Fruit fly (Drosophila melanogaster) whole organism, embryonic: ENCODE measurements around the gene Nca.
A peak's percentile ranks its signal among the peaks of the same experiment; 100 is the strongest.

Experiments used
- Atf6 ChIP-seq: fragments of 200-800 bp; sonication (Bioruptor generic); IDR thresholded peaks from 2 replicates; pipeline ENCODE4 v1.3.6; 2022; ENCODE audit warnings: missing biosample characterization, missing genetic modification characterization
- CG10366 ChIP-seq: fragments of 200-800 bp; sonication (Bioruptor generic); IDR thresholded peaks from 2 replicates; pipeline ENCODE4 v1.3.6; 2022; ENCODE audit warnings: missing biosample characterization, missing genetic modification characterization
- CG11093 ChIP-seq: fragments of 200-800 bp; sonication (Bioruptor generic); IDR thresholded peaks from 3 replicates; pipeline ENCODE4 v1.3.6; 2022; ENCODE audit warnings: missing biosample characterization, missing genetic modification characterization
- CG11560 ChIP-seq: fragments of 200-800 bp; sonication (Bioruptor generic); IDR thresholded peaks from 3 replicates; pipeline ENCODE4 v1.3.6; 2022; ENCODE audit warnings: missing biosample characterization, missing genetic modification characterization
- CG12942 ChIP-seq: fragments of 200-800 bp; sonication (Bioruptor generic); optimal IDR thresholded peaks from 3 replicates; lab custom pipeline; 2016; ENCODE audit warnings: missing biosample characterization, missing genetic modification characterization
- CG13287 ChIP-seq: fragments of 200-800 bp; sonication (Bioruptor generic); IDR thresholded peaks from 2 replicates; pipeline ENCODE4 v1.3.6; 2022; ENCODE audit warnings: missing biosample characterization, missing genetic modification characterization; ENCODE audit not compliant: partially characterized antibody
- CG13424 ChIP-seq: fragments of 200-800 bp; sonication (Bioruptor generic); optimal IDR thresholded peaks from 2 replicates; lab custom pipeline; 2019; ENCODE audit warnings: missing biosample characterization, mild to moderate bottlenecking, missing genetic modification characterization, moderate library complexity
- CG13894 ChIP-seq: fragments of 200-800 bp; sonication (Bioruptor generic); optimal IDR thresholded peaks from 3 replicates; lab custom pipeline; 2018; ENCODE audit warnings: missing biosample characterization, mild to moderate bottlenecking, missing genetic modification characterization, moderate library complexity
- CG17568 ChIP-seq: fragments of 200-800 bp; sonication (Bioruptor generic); optimal IDR thresholded peaks from 2 replicates; lab custom pipeline; 2018; ENCODE audit warnings: missing biosample characterization, mild to moderate bottlenecking, missing genetic modification characterization, moderate library complexity
- CG18262 ChIP-seq: fragments of 200-800 bp; optimal IDR thresholded peaks from 3 replicates; lab custom pipeline; 2019; ENCODE audit warnings: missing biosample characterization, mild to moderate bottlenecking, missing genetic modification characterization, moderate library complexity
- CG30020 ChIP-seq: fragments of 200-800 bp; optimal IDR thresholded peaks from 2 replicates; lab custom pipeline; 2019; ENCODE audit warnings: missing biosample characterization, mild to moderate bottlenecking, missing genetic modification characterization, moderate library complexity
- CG31388 ChIP-seq: fragments of 200-800 bp; sonication (Bioruptor generic); optimal IDR thresholded peaks from 2 replicates; lab custom pipeline; 2016; ENCODE audit warnings: missing biosample characterization, missing genetic modification characterization
- CG34376 ChIP-seq: fragments of 200-800 bp; sonication (Bioruptor generic); optimal IDR thresholded peaks from 2 replicates; lab custom pipeline; 2018; ENCODE audit warnings: missing biosample characterization, mild to moderate bottlenecking, missing genetic modification characterization
- CG4707 ChIP-seq: fragments of 200-800 bp; sonication (Bioruptor generic); optimal IDR thresholded peaks from 2 replicates; lab custom pipeline; 2018; ENCODE audit warnings: missing biosample characterization, mild to moderate bottlenecking, missing genetic modification characterization, moderate library complexity
- CG5245 ChIP-seq: fragments of 200-800 bp; sonication (Bioruptor generic); optimal IDR thresholded peaks from 3 replicates; lab custom pipeline; 2016; ENCODE audit warnings: missing biosample characterization, missing genetic modification characterization
- CG6254 ChIP-seq: fragments of 200-800 bp; sonication (Bioruptor generic); optimal IDR thresholded peaks from 3 replicates; lab custom pipeline; 2017; ENCODE audit warnings: mild to moderate bottlenecking, missing biosample characterization, missing genetic modification reagents, missing genetic modification characterization
- CG8359 ChIP-seq: fragments of 200-800 bp; sonication (Bioruptor generic); optimal IDR thresholded peaks from 2 replicates; lab custom pipeline; 2017; ENCODE audit warnings: missing biosample characterization, mild to moderate bottlenecking, missing genetic modification characterization, borderline replicate concordance
- CG8765 ChIP-seq: fragments of 200-800 bp; sonication (Bioruptor generic); IDR thresholded peaks from 2 replicates; pipeline ENCODE4 v1.3.6; 2022; ENCODE audit warnings: missing biosample characterization, missing genetic modification characterization
- D19B ChIP-seq: fragments of 200-800 bp; sonication (Bioruptor generic); optimal IDR thresholded peaks from 2 replicates; lab custom pipeline; 2017; ENCODE audit warnings: missing biosample characterization, mild to moderate bottlenecking, missing genetic modification characterization
- Dbx ChIP-seq: fragments of 200-800 bp; sonication (Bioruptor generic); IDR thresholded peaks from 3 replicates; pipeline ENCODE4 v1.3.6; 2022; ENCODE audit warnings: missing biosample characterization, missing genetic modification characterization
- Dip3 ChIP-seq: fragments of 200-800 bp; sonication (Bioruptor generic); optimal IDR thresholded peaks from 3 replicates; lab custom pipeline; 2016; ENCODE audit warnings: missing biosample characterization, missing genetic modification characterization
- Fer1 ChIP-seq: fragments of 200-800 bp; sonication (Bioruptor generic); optimal IDR thresholded peaks from 2 replicates; lab custom pipeline; 2017; ENCODE audit warnings: missing biosample characterization, mild to moderate bottlenecking, missing genetic modification characterization
- GATAe ChIP-seq: fragments of 200-800 bp; sonication (Bioruptor generic); conservative IDR thresholded peaks from 2 replicates; pipeline ENCODE4 v1.3.6; 2022; ENCODE audit warnings: missing biosample characterization, missing genetic modification characterization
- Hand ChIP-seq: fragments of 200-800 bp; sonication (Bioruptor generic); optimal IDR thresholded peaks from 2 replicates; lab custom pipeline; 2017; ENCODE audit warnings: mild to moderate bottlenecking, missing biosample characterization, missing genetic modification reagents, missing genetic modification characterization
- NC2β ChIP-seq: fragments of 200-800 bp; sonication (Bioruptor generic); optimal IDR thresholded peaks from 2 replicates; lab custom pipeline; 2016; ENCODE audit warnings: missing biosample characterization, missing genetic modification characterization
- Opbp ChIP-seq: fragments of 200-800 bp; sonication (Bioruptor generic); IDR thresholded peaks from 3 replicates; pipeline ENCODE4 v1.3.6; 2022; ENCODE audit warnings: missing biosample characterization, missing genetic modification characterization; ENCODE audit not compliant: partially characterized antibody
- Rfx ChIP-seq: fragments of 200-800 bp; sonication (Bioruptor generic); IDR thresholded peaks from 2 replicates; pipeline ENCODE4 v1.3.6; 2022; ENCODE audit warnings: missing biosample characterization, missing genetic modification characterization
- Six4 ChIP-seq: fragments of 200-800 bp; sonication (Bioruptor generic); optimal IDR thresholded peaks from 2 replicates; lab custom pipeline; 2016; ENCODE audit warnings: missing biosample characterization, missing genetic modification characterization
- Sox100B ChIP-seq: fragments of 200-800 bp; sonication (Bioruptor generic); optimal IDR thresholded peaks from 3 replicates; lab custom pipeline; 2018; ENCODE audit warnings: missing biosample characterization, mild to moderate bottlenecking, missing genetic modification characterization
- Ssrp ChIP-seq: fragments of 200-800 bp; sonication (Bioruptor generic); optimal IDR thresholded peaks from 2 replicates; lab custom pipeline; 2018; ENCODE audit warnings: missing biosample characterization, mild to moderate bottlenecking, missing genetic modification characterization, moderate library complexity
- Stat92E ChIP-seq, 3 experiments: fragments of >200 bp in 2 of 3; fragments of 200-800 bp in 1 of 3; sonication (Bioruptor generic) in 1 of 3; optimal IDR thresholded peaks; 2 replicates each; lab custom pipeline; 2017 to 2019; ENCODE audit warnings: missing biosample characterization in 3 of 3, missing genetic modification characterization in 3 of 3, mild to moderate bottlenecking in 1 of 3, moderate library complexity in 1 of 3
- amos ChIP-seq: fragments of 200-800 bp; sonication (Bioruptor generic); IDR thresholded peaks from 2 replicates; pipeline ENCODE4 v1.3.6; 2022; ENCODE audit warnings: missing biosample characterization, missing genetic modification characterization; ENCODE audit not compliant: partially characterized antibody
- aop ChIP-seq: fragments of 200-800 bp; sonication (Bioruptor generic); IDR thresholded peaks from 2 replicates; pipeline ENCODE4 v1.3.6; 2022; ENCODE audit warnings: missing biosample characterization, missing genetic modification characterization
- ap ChIP-seq: fragments of 200-800 bp; sonication (Bioruptor generic); IDR thresholded peaks from 2 replicates; pipeline ENCODE4 v1.3.6; 2022; ENCODE audit warnings: missing biosample characterization, missing genetic modification characterization
- bbx ChIP-seq: fragments of 200-800 bp; sonication (Bioruptor generic); IDR thresholded peaks from 2 replicates; pipeline ENCODE4 v1.3.6; 2022; ENCODE audit warnings: missing biosample characterization, missing genetic modification characterization; ENCODE audit not compliant: partially characterized antibody
- cato ChIP-seq: fragments of 200-800 bp; sonication (Bioruptor generic); optimal IDR thresholded peaks from 2 replicates; lab custom pipeline; 2016; ENCODE audit warnings: missing biosample characterization, missing genetic modification characterization, borderline replicate concordance
- chm ChIP-seq: fragments of 200-800 bp; sonication (Bioruptor generic); IDR thresholded peaks from 2 replicates; pipeline ENCODE4 v1.3.6; 2022; ENCODE audit warnings: missing biosample characterization, missing genetic modification characterization
- croc ChIP-seq: fragments of 200-800 bp; sonication (Bioruptor generic); conservative IDR thresholded peaks from 3 replicates; pipeline ENCODE4 v1.3.6; 2022; ENCODE audit warnings: missing biosample characterization, missing genetic modification characterization
- dimm ChIP-seq: fragments of 200-800 bp; sonication (Bioruptor generic); IDR thresholded peaks from 2 replicates; pipeline ENCODE4 v1.3.6; 2022; ENCODE audit warnings: missing biosample characterization, missing genetic modification characterization
- dpn ChIP-seq, 2 experiments: fragments of 200-800 bp; sonication (Bioruptor generic); optimal IDR thresholded peaks; 3 replicates each; lab custom pipeline; 2016; ENCODE audit warnings: missing biosample characterization in 2 of 2, missing genetic modification characterization in 2 of 2
- dysf ChIP-seq: fragments of 200-800 bp; sonication (Bioruptor generic); IDR thresholded peaks from 3 replicates; pipeline ENCODE4 v1.3.6; 2022; ENCODE audit warnings: missing biosample characterization, missing genetic modification characterization
- fd3F ChIP-seq: fragments of 200-800 bp; sonication (Bioruptor generic); optimal IDR thresholded peaks from 2 replicates; lab custom pipeline; 2018; ENCODE audit warnings: missing biosample characterization, mild to moderate bottlenecking, missing genetic modification characterization, moderate library complexity
- gfzf ChIP-seq: fragments of 200-800 bp; sonication (Bioruptor generic); optimal IDR thresholded peaks from 2 replicates; lab custom pipeline; 2016; ENCODE audit warnings: missing biosample characterization, mild to moderate bottlenecking, missing genetic modification characterization, moderate library complexity
- jing ChIP-seq: fragments of 200-800 bp; sonication (Bioruptor generic); optimal IDR thresholded peaks from 2 replicates; lab custom pipeline; 2018; ENCODE audit warnings: missing biosample characterization, mild to moderate bottlenecking, missing genetic modification characterization
- lilli ChIP-seq: fragments of 200-800 bp; sonication (Bioruptor generic); optimal IDR thresholded peaks from 3 replicates; lab custom pipeline; 2016; ENCODE audit warnings: missing biosample characterization, missing genetic modification characterization
- mld ChIP-seq: fragments of 200-800 bp; sonication (Bioruptor generic); IDR thresholded peaks from 3 replicates; pipeline ENCODE4 v1.3.6; 2022; ENCODE audit warnings: missing biosample characterization, missing genetic modification characterization; ENCODE audit not compliant: partially characterized antibody
- org-1 ChIP-seq: fragments of 200-800 bp; sonication (Bioruptor generic); optimal IDR thresholded peaks from 2 replicates; lab custom pipeline; 2017; ENCODE audit warnings: missing biosample characterization, missing genetic modification characterization
- sens-2 ChIP-seq: fragments of 200-800 bp; sonication (Bioruptor generic); IDR thresholded peaks from 2 replicates; pipeline ENCODE4 v1.3.6; 2022; ENCODE audit warnings: missing biosample characterization, missing genetic modification characterization
- seq ChIP-seq: fragments of 200-800 bp; sonication (Bioruptor generic); IDR thresholded peaks from 2 replicates; pipeline ENCODE4 v1.3.6; 2022; ENCODE audit warnings: missing biosample characterization, missing genetic modification characterization
- tup ChIP-seq: fragments of 200-800 bp; sonication (Bioruptor generic); optimal IDR thresholded peaks from 2 replicates; lab custom pipeline; 2016; ENCODE audit warnings: missing biosample characterization, mild to moderate bottlenecking, missing genetic modification characterization, moderate library complexity
- vfl ChIP-seq: fragments of 200-800 bp; sonication (Bioruptor generic); optimal IDR thresholded peaks from 2 replicates; lab custom pipeline; 2016; ENCODE audit warnings: missing biosample characterization, missing genetic modification characterization

Nca gene

dm6 chr3L:19961805-19962204, 29.9 kb upstream of the Nca start (continued):
- no peak for TF ChIP-seq Dip3 (GFP tag; lab: Kevin White, UChicago)
- TF ChIP-seq Opbp: no peak
- no peak for TF ChIP-seq Stat92E (GFP tag; optimal IDR thresholded peaks at IDR 0.05; lab: Kevin White, UChicago)
- no peak for TF ChIP-seq Six4 (GFP tag; lab: Kevin White, UChicago)
- peak; percentile 46 for TF ChIP-seq CG13424
- TF ChIP-seq D19B: no peak
- TF ChIP-seq CG12942 (GFP tag; lab: Kevin White, UChicago): no peak
- TF ChIP-seq CG4707: no peak
- no peak for TF ChIP-seq tup (GFP tag; lab: Kevin White, UChicago)
- no peak for TF ChIP-seq CG13287 (GFP tag; lab: Robert Waterston, UW)
- no peak for TF ChIP-seq CG31388 (GFP tag; lab: Kevin White, UChicago)
- TF ChIP-seq Hand: peak; percentile 75
- TF ChIP-seq CG17568: peak; percentile 3
- TF ChIP-seq CG8765: no peak
- TF ChIP-seq jing (GFP tag; lab: Kevin White, UChicago): no peak
- no peak for TF ChIP-seq Atf6
- peak in 1 of 2 experiments; percentile 2 for TF ChIP-seq dpn (GFP tag; optimal IDR thresholded peaks at IDR 0.05; lab: Kevin White, UChicago)
- TF ChIP-seq org-1 (GFP tag; lab: Kevin White, UChicago): no peak
- TF ChIP-seq Ssrp (tag; lab: Kevin White, UChicago): no peak
- no peak for TF ChIP-seq ap
- no peak for TF ChIP-seq CG5245 (GFP tag; lab: Kevin White, UChicago)
- no peak for TF ChIP-seq CG18262 (tag; lab: Kevin White, UChicago)
- TF ChIP-seq vfl (GFP tag; lab: Kevin White, UChicago): no peak
- no peak for TF ChIP-seq Sox100B (GFP tag; lab: Kevin White, UChicago)
- TF ChIP-seq bbx (GFP tag; lab: Robert Waterston, UW): no peak
- TF ChIP-seq CG8359 (GFP tag; lab: Kevin White, UChicago): no peak
- no peak for TF ChIP-seq Dbx (GFP tag; lab: Robert Waterston, UW)
- peak; percentile 49 for TF ChIP-seq Fer1 (GFP tag; lab: Kevin White, UChicago)
- no peak for TF ChIP-seq NC2β
- no peak for TF ChIP-seq CG11093 (GFP tag; lab: Robert Waterston, UW)
- TF ChIP-seq CG10366 (GFP tag; lab: Robert Waterston, UW): no peak
- TF ChIP-seq chm: no peak
- no peak for TF ChIP-seq dimm (GFP tag; lab: Robert Waterston, UW)
- no peak for TF ChIP-seq fd3F
- TF ChIP-seq croc (GFP tag; lab: Robert Waterston, UW): no peak
- no peak for TF ChIP-seq amos
- TF ChIP-seq aop (GFP tag; lab: Robert Waterston, UW): no peak
- no peak for TF ChIP-seq CG13894
- no peak for TF ChIP-seq CG30020
- no peak for TF ChIP-seq gfzf (GFP tag; lab: Kevin White, UChicago)
- no peak for TF ChIP-seq seq
- TF ChIP-seq mld (GFP tag; lab: Robert Waterston, UW): no peak
- TF ChIP-seq lilli: peak; percentile 2
- TF ChIP-seq cato (GFP tag; lab: Kevin White, UChicago): no peak
- TF ChIP-seq CG6254 (GFP tag; lab: Kevin White, UChicago): no peak
- TF ChIP-seq Rfx: no peak
- no peak for TF ChIP-seq CG11560 (tag; lab: Robert Waterston, UW)
- TF ChIP-seq sens-2 (GFP tag; lab: Robert Waterston, UW): no peak
- TF ChIP-seq GATAe (GFP tag; lab: Robert Waterston, UW): no peak
- TF ChIP-seq dysf (GFP tag; lab: Robert Waterston, UW): no peak
- peak; percentile 28 for TF ChIP-seq CG34376 (GFP tag; lab: Kevin White, UChicago)
